Worm (Caenorhabditis elegans) whole organism, mixed stage, embryonic: ENCODE measurements around the gene immp-1.

Source experiments
- bed-3 ChIP-seq: fragments of 200-800 bp; sonication (Bioruptor generic); optimal IDR thresholded peaks from 3 replicates; lab custom pipeline; 2018; ENCODE audit warnings: mild to moderate bottlenecking, missing genetic modification characterization, moderate library complexity, missing compliant biosample characterization
- ces-1 ChIP-seq: fragments of 150-350 bp; optimal IDR thresholded peaks from 2 replicates; lab custom pipeline; 2014; ENCODE audit warnings: missing biosample characterization, missing genetic modification reagents, missing genetic modification characterization
- drap-1 ChIP-seq: fragments of 200-800 bp; sonication (Bioruptor generic); optimal IDR thresholded peaks from 3 replicates; lab custom pipeline; 2018; ENCODE audit warnings: mild to moderate bottlenecking, missing genetic modification characterization, missing compliant biosample characterization
- elt-1 ChIP-seq: sonication (generic microtip); optimal IDR thresholded peaks from 2 replicates; lab custom pipeline; 2017; ENCODE audit warnings: missing genetic modification characterization, mild to moderate bottlenecking, missing compliant biosample characterization, antibody characterized with exemption, moderate library complexity, borderline replicate concordance; ENCODE audit not compliant: insufficient read depth
- elt-3 ChIP-seq: fragments of 150-350 bp; optimal IDR thresholded peaks from 2 replicates; lab custom pipeline; 2014; ENCODE audit warnings: missing biosample characterization, missing genetic modification characterization
- mep-1 ChIP-seq: fragments of 150-350 bp; optimal IDR thresholded peaks from 2 replicates; lab custom pipeline; 2017; ENCODE audit warnings: missing biosample characterization, missing genetic modification reagents, missing genetic modification characterization, inconsistent platforms
- nhr-237 ChIP-seq: fragments of 150-350 bp; optimal IDR thresholded peaks from 2 replicates; lab custom pipeline; 2014; ENCODE audit warnings: missing biosample characterization, missing genetic modification characterization
- nhr-28 ChIP-seq: fragments of 150-350 bp; optimal IDR thresholded peaks from 2 replicates; lab custom pipeline; 2014; ENCODE audit warnings: missing biosample characterization, missing genetic modification characterization
- nhr-76 ChIP-seq: sonication (generic microtip); optimal IDR thresholded peaks from 2 replicates; lab custom pipeline; 2017; ENCODE audit warnings: missing biosample characterization, missing genetic modification characterization
- pha-4 ChIP-seq: fragments of 150-350 bp; optimal IDR thresholded peaks from 2 replicates; lab custom pipeline; 2018; ENCODE audit warnings: missing biosample characterization, missing genetic modification reagents, missing genetic modification characterization
- unc-39 ChIP-seq: fragments of 150-350 bp; optimal IDR thresholded peaks from 2 replicates; lab custom pipeline; 2014; ENCODE audit warnings: missing biosample characterization, missing genetic modification characterization
- unc-62 ChIP-seq: fragments of 150-350 bp; optimal IDR thresholded peaks from 2 replicates; lab custom pipeline; 2014; ENCODE audit warnings: missing biosample characterization, missing genetic modification reagents, missing genetic modification characterization
- ztf-11 ChIP-seq: fragments of 150-350 bp; optimal IDR thresholded peaks from 2 replicates; lab custom pipeline; 2014; ENCODE audit warnings: missing biosample characterization, missing genetic modification characterization

- no peak for TF ChIP-seq ztf-11 (tag; lab: Kevin White, UChicago)
- no peak for TF ChIP-seq mep-1 (tag; lab: Kevin White, UChicago)
- no peak for TF ChIP-seq unc-39 (tag; lab: Kevin White, UChicago)
- TF ChIP-seq nhr-28 (tag; lab: Kevin White, UChicago) = no peak
- TF ChIP-seq unc-62 (GFP tag; lab: Kevin White, UChicago) = no peak
- TF ChIP-seq elt-1 (tag; lab: Kevin White, UChicago) = no peak
- no peak for TF ChIP-seq nhr-237 (tag; lab: Kevin White, UChicago)
- no peak for TF ChIP-seq nhr-76 (tag; lab: Kevin White, UChicago)
- no peak for TF ChIP-seq bed-3 (GFP tag; lab: Kevin White, UChicago)
- no peak for TF ChIP-seq elt-3 (tag; lab: Kevin White, UChicago)
- no peak for TF ChIP-seq ces-1 (GFP tag; lab: Kevin White, UChicago)
- TF ChIP-seq drap-1 (GFP tag; lab: Kevin White, UChicago) = no peak
- TF ChIP-seq pha-4 = no peak
Observed at ce11 chrIII:11789480-11789879, 14.7 kb downstream of the immp-1 start.
